Fruit fly (Drosophila melanogaster) whole organism, wandering third instar larva: Measurements from ENCODE around the gene CG46244.

ENCODE experiments used
- Abd-B ChIP-seq: fragments of >200 bp; optimal IDR thresholded peaks from 2 replicates; lab custom pipeline; 2017; ENCODE audit warnings: missing biosample characterization, missing genetic modification characterization
- CG32264 ChIP-seq: fragments of 200-800 bp; sonication (Bioruptor generic); optimal IDR thresholded peaks from 2 replicates; lab custom pipeline; 2016; ENCODE audit warnings: missing biosample characterization, missing genetic modification characterization
- Hr78 ChIP-seq: fragments of >200 bp; optimal IDR thresholded peaks from 2 replicates; lab custom pipeline; 2017; ENCODE audit warnings: missing biosample characterization, missing genetic modification characterization
- Hr83 ChIP-seq: fragments of 200-300 bp; sonication (Bioruptor generic); optimal IDR thresholded peaks from 2 replicates; lab custom pipeline; 2016; ENCODE audit warnings: missing biosample characterization, mild to moderate bottlenecking, missing genetic modification characterization, moderate library complexity; ENCODE audit not compliant: poor library complexity, severe bottlenecking
- Mio ChIP-seq: sonication (Bioruptor generic); optimal IDR thresholded peaks from 2 replicates; lab custom pipeline; 2016; ENCODE audit warnings: missing biosample characterization, missing genetic modification characterization
- OdsH ChIP-seq: fragments of 200-800 bp; sonication (Bioruptor generic); optimal IDR thresholded peaks from 2 replicates; lab custom pipeline; 2016; ENCODE audit warnings: missing biosample characterization, mild to moderate bottlenecking, missing genetic modification characterization
- brk ChIP-seq: fragments of 200-800 bp; sonication (Bioruptor generic); optimal IDR thresholded peaks from 2 replicates; lab custom pipeline; 2016; ENCODE audit warnings: missing biosample characterization, mild to moderate bottlenecking, missing genetic modification characterization
- h ChIP-seq: fragments of 200-800 bp; sonication (Bioruptor generic); optimal IDR thresholded peaks from 3 replicates; lab custom pipeline; 2016; ENCODE audit warnings: missing biosample characterization, mild to moderate bottlenecking, missing genetic modification characterization

DNA sequence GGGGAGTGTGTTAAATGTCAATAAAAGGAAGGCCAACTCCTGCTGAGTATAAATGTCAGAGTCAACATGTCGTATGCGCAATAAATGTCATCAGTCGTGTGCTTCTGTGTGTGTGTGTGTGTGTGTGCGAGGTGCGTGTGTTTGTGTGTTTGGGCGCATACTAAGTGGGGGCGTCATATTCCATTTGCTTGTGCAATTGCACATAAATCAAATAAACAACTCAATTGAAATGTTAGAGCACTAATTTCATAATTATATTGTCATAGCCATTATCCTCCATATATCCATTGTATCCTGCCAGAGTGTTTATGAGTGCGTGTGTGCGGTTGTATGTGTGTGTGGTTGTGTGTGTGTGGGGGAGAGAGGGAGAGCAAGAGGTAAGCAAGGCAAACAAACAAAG, 12.3 kb upstream of the CG46244 start:
- TF ChIP-seq Hr83: no peak
- TF ChIP-seq brk (GFP tag; lab: Kevin White, UChicago): no peak
- no peak for TF ChIP-seq OdsH (GFP tag; lab: Kevin White, UChicago)
- TF ChIP-seq Abd-B (GFP tag; lab: Kevin White, UChicago): no peak
- TF ChIP-seq Hr78 (GFP tag; lab: Kevin White, UChicago): no peak
- no peak for TF ChIP-seq Mio (GFP tag; lab: Kevin White, UChicago)
- no peak for TF ChIP-seq CG32264 (GFP tag; lab: Kevin White, UChicago)
- TF ChIP-seq h (GFP tag; lab: Kevin White, UChicago): no peak
